Worm (Caenorhabditis elegans) whole organism, mixed stage, embryonic: ENCODE data around the gene T23F11.11.

Experiments
- M03D4.4 ChIP-seq: sonication (generic microtip); optimal IDR thresholded peaks from 2 replicates; lab custom pipeline; 2017; ENCODE audit warnings: mild to moderate bottlenecking, missing genetic modification characterization, missing compliant biosample characterization
- blmp-1 ChIP-seq: fragments of 150-350 bp; optimal IDR thresholded peaks from 2 replicates; lab custom pipeline; 2014; ENCODE audit warnings: missing biosample characterization, missing genetic modification characterization
- ceh-39 ChIP-seq: fragments of 150-350 bp; optimal IDR thresholded peaks from 2 replicates; lab custom pipeline; 2014; ENCODE audit warnings: missing biosample characterization, missing genetic modification characterization
- ceh-43 ChIP-seq: fragments of 200-800 bp; sonication (Bioruptor generic); optimal IDR thresholded peaks from 2 replicates; lab custom pipeline; 2018; ENCODE audit warnings: mild to moderate bottlenecking, missing genetic modification characterization, moderate library complexity, missing compliant biosample characterization
- ceh-83 ChIP-seq: fragments of 200-800 bp; sonication (Bioruptor generic); optimal IDR thresholded peaks from 2 replicates; lab custom pipeline; 2018; ENCODE audit warnings: mild to moderate bottlenecking, missing genetic modification characterization, missing compliant biosample characterization
- cnd-1 ChIP-seq: fragments of 200-800 bp; sonication (Bioruptor generic); optimal IDR thresholded peaks from 2 replicates; lab custom pipeline; 2018; ENCODE audit warnings: mild to moderate bottlenecking, missing genetic modification characterization, missing compliant biosample characterization
- drap-1 ChIP-seq: fragments of 200-800 bp; sonication (Bioruptor generic); optimal IDR thresholded peaks from 3 replicates; lab custom pipeline; 2018; ENCODE audit warnings: mild to moderate bottlenecking, missing genetic modification characterization, missing compliant biosample characterization
- elt-1 ChIP-seq: sonication (generic microtip); optimal IDR thresholded peaks from 2 replicates; lab custom pipeline; 2017; ENCODE audit warnings: missing genetic modification characterization, mild to moderate bottlenecking, missing compliant biosample characterization, antibody characterized with exemption, moderate library complexity, borderline replicate concordance; ENCODE audit not compliant: insufficient read depth
- elt-3 ChIP-seq: fragments of 150-350 bp; optimal IDR thresholded peaks from 2 replicates; lab custom pipeline; 2014; ENCODE audit warnings: missing biosample characterization, missing genetic modification characterization
- flh-1 ChIP-seq: fragments of 200-800 bp; sonication (Bioruptor generic); optimal IDR thresholded peaks from 2 replicates; lab custom pipeline; 2018; ENCODE audit warnings: mild to moderate bottlenecking, missing genetic modification characterization, moderate library complexity, missing compliant biosample characterization
- ham-2 ChIP-seq: fragments of 200-800 bp; sonication (Bioruptor generic); optimal IDR thresholded peaks from 2 replicates; lab custom pipeline; 2018; ENCODE audit warnings: mild to moderate bottlenecking, missing genetic modification characterization, missing compliant biosample characterization
- hlh-1 ChIP-seq: fragments of 150-350 bp; optimal IDR thresholded peaks from 2 replicates; lab custom pipeline; 2014; ENCODE audit warnings: missing biosample characterization, missing genetic modification reagents, missing genetic modification characterization
- lin-13 ChIP-seq: fragments of 150-350 bp; optimal IDR thresholded peaks from 2 replicates; lab custom pipeline; 2014; ENCODE audit warnings: missing biosample characterization, missing genetic modification characterization
- lin-32 ChIP-seq: fragments of 200-800 bp; sonication (Bioruptor generic); optimal IDR thresholded peaks from 2 replicates; lab custom pipeline; 2018; ENCODE audit warnings: mild to moderate bottlenecking, missing genetic modification characterization, missing compliant biosample characterization
- lsy-2 ChIP-seq: fragments of 150-350 bp; optimal IDR thresholded peaks from 2 replicates; lab custom pipeline; 2014; ENCODE audit warnings: missing biosample characterization, missing genetic modification characterization
- mab-5 ChIP-seq: fragments of 150-350 bp; optimal IDR thresholded peaks from 2 replicates; lab custom pipeline; 2014; ENCODE audit warnings: missing biosample characterization, missing genetic modification characterization
- mep-1 ChIP-seq: fragments of 150-350 bp; optimal IDR thresholded peaks from 2 replicates; lab custom pipeline; 2017; ENCODE audit warnings: missing biosample characterization, missing genetic modification reagents, missing genetic modification characterization, inconsistent platforms
- mls-2 ChIP-seq: sonication (generic microtip); optimal IDR thresholded peaks from 2 replicates; lab custom pipeline; 2016; ENCODE audit warnings: mild to moderate bottlenecking, missing genetic modification characterization, moderate library complexity, missing compliant biosample characterization
- nhr-12 ChIP-seq: fragments of 150-350 bp; optimal IDR thresholded peaks from 2 replicates; lab custom pipeline; 2014; ENCODE audit warnings: missing biosample characterization, missing genetic modification characterization
- nhr-2 ChIP-seq: fragments of 150-350 bp; optimal IDR thresholded peaks from 2 replicates; lab custom pipeline; 2014; ENCODE audit warnings: missing biosample characterization, missing genetic modification characterization
- nhr-237 ChIP-seq: fragments of 150-350 bp; optimal IDR thresholded peaks from 2 replicates; lab custom pipeline; 2014; ENCODE audit warnings: missing biosample characterization, missing genetic modification characterization
- nhr-28 ChIP-seq: fragments of 150-350 bp; optimal IDR thresholded peaks from 2 replicates; lab custom pipeline; 2014; ENCODE audit warnings: missing biosample characterization, missing genetic modification characterization
- nhr-76 ChIP-seq: sonication (generic microtip); optimal IDR thresholded peaks from 2 replicates; lab custom pipeline; 2017; ENCODE audit warnings: missing biosample characterization, missing genetic modification characterization
- pha-4 ChIP-seq: fragments of 150-350 bp; optimal IDR thresholded peaks from 2 replicates; lab custom pipeline; 2018; ENCODE audit warnings: missing biosample characterization, missing genetic modification reagents, missing genetic modification characterization
- sem-2 ChIP-seq: fragments of 200-800 bp; sonication (Bioruptor generic); optimal IDR thresholded peaks from 2 replicates; lab custom pipeline; 2018; ENCODE audit warnings: mild to moderate bottlenecking, missing genetic modification characterization, missing compliant biosample characterization
- snpc-4 ChIP-seq: fragments of 150-350 bp; optimal IDR thresholded peaks from 2 replicates; lab custom pipeline; 2014; ENCODE audit warnings: missing biosample characterization, missing genetic modification characterization
- sptf-1 ChIP-seq: sonication (generic microtip); optimal IDR thresholded peaks from 2 replicates; lab custom pipeline; 2017; ENCODE audit warnings: mild to moderate bottlenecking, missing genetic modification characterization, moderate library complexity, missing compliant biosample characterization
- tbx-8 ChIP-seq: fragments of 200-800 bp; sonication (Bioruptor generic); optimal IDR thresholded peaks from 2 replicates; lab custom pipeline; 2018; ENCODE audit warnings: mild to moderate bottlenecking, missing genetic modification characterization, moderate library complexity, missing compliant biosample characterization
- unc-120 ChIP-seq: sonication (generic microtip); optimal IDR thresholded peaks from 2 replicates; lab custom pipeline; 2017; ENCODE audit warnings: missing genetic modification characterization, missing compliant biosample characterization; ENCODE audit not compliant: poor library complexity, severe bottlenecking
- unc-39 ChIP-seq: fragments of 150-350 bp; optimal IDR thresholded peaks from 2 replicates; lab custom pipeline; 2014; ENCODE audit warnings: missing biosample characterization, missing genetic modification characterization
- unc-62 ChIP-seq: fragments of 150-350 bp; optimal IDR thresholded peaks from 2 replicates; lab custom pipeline; 2014; ENCODE audit warnings: missing biosample characterization, missing genetic modification reagents, missing genetic modification characterization
- zip-8 ChIP-seq: fragments of 150-350 bp; optimal IDR thresholded peaks from 2 replicates; lab custom pipeline; 2014; ENCODE audit warnings: missing biosample characterization, missing genetic modification characterization
- ztf-11 ChIP-seq: fragments of 150-350 bp; optimal IDR thresholded peaks from 2 replicates; lab custom pipeline; 2014; ENCODE audit warnings: missing biosample characterization, missing genetic modification characterization

The T23F11.11 gene

ce11 chrIII:4705207-4705606 is 33.8 kb upstream of the T23F11.11 start, which contains the start of gene pgap-2:
Gene pgap-2 (plus strand): TSS chrIII:4705507.
- no peak for TF ChIP-seq zip-8 (tag; lab: Kevin White, UChicago)
- TF ChIP-seq pha-4 = no peak
- TF ChIP-seq M03D4.4 = no peak
- no peak for TF ChIP-seq ham-2 (GFP tag; lab: Kevin White, UChicago)
- no peak for TF ChIP-seq cnd-1 (tag; lab: Kevin White, UChicago)
- no peak for TF ChIP-seq elt-3 (tag; lab: Kevin White, UChicago)
- no peak for TF ChIP-seq ztf-11
- no peak for TF ChIP-seq unc-39

ce11 chrIII:4703932-4704454 is 32.6 kb upstream of the T23F11.11 start, which contains the start of the genes clp-2 and mrpl-16:
Gene clp-2 (minus strand): TSS chrIII:4704025.
Gene mrpl-16 (plus strand): TSS chrIII:4704404.
- TF ChIP-seq nhr-28 (tag; lab: Kevin White, UChicago) (no peak), unc-62 (GFP tag; lab: Kevin White, UChicago) (no peak), flh-1 (no peak), mep-1 (no peak), hlh-1 (tag; lab: Kevin White, UChicago) (no peak), ham-2 (GFP tag; lab: Kevin White, UChicago) (no peak), drap-1 (no peak), sem-2 (no peak), ceh-83 (GFP tag; lab: Kevin White, UChicago) (no peak), mls-2 (tag; lab: Kevin White, UChicago) (no peak), tbx-8 (GFP tag; lab: Kevin White, UChicago) (no peak), lin-13 (no peak), mab-5 (tag; lab: Kevin White, UChicago) (no peak), nhr-2 (tag; lab: Kevin White, UChicago) (no peak), lin-32 (GFP tag; lab: Kevin White, UChicago) (no peak), elt-1 (no peak), snpc-4 (tag; lab: Kevin White, UChicago) (no peak)

ce11 chrIII:4699922-4700321 is 28.5 kb upstream of the T23F11.11 start, which contains the start of gene sel-13:
Gene sel-13 (minus strand): TSS chrIII:4700224.
- TF ChIP-seq unc-39 (no peak), nhr-76 (tag; lab: Kevin White, UChicago) (no peak), flh-1 (no peak), elt-1 (no peak), cnd-1 (tag; lab: Kevin White, UChicago) (no peak), blmp-1 (no peak), nhr-237 (tag; lab: Kevin White, UChicago) (no peak), lsy-2 (no peak), M03D4.4 (no peak), unc-120 (tag; lab: Kevin White, UChicago) (no peak), tbx-8 (GFP tag; lab: Kevin White, UChicago) (no peak), sem-2 (no peak), nhr-12 (tag; lab: Kevin White, UChicago) (no peak), ham-2 (GFP tag; lab: Kevin White, UChicago) (no peak), sptf-1 (tag; lab: Kevin White, UChicago) (no peak), nhr-2 (tag; lab: Kevin White, UChicago) (no peak)
- TF ChIP-seq, all 35 proteins: peak for 0

- TF ChIP-seq pha-4 (no peak), drap-1 (no peak), mep-1 (no peak), sem-2 (no peak), unc-39 (no peak), mab-5 (tag; lab: Kevin White, UChicago) (no peak)
Measured at ce11 chrIII:4697819-4698218, 26.4 kb upstream of the T23F11.11 start, which contains the start of gene dnj-18. Gene dnj-18 (plus strand): TSS chrIII:4698119.

- TF ChIP-seq lin-13 (no peak), ceh-39 (tag; lab: Kevin White, UChicago) (no peak), mep-1 (no peak), zip-8 (tag; lab: Kevin White, UChicago) (no peak), nhr-237 (tag; lab: Kevin White, UChicago) (no peak), ceh-43 (no peak), tbx-8 (GFP tag; lab: Kevin White, UChicago) (no peak), lsy-2 (no peak), nhr-12 (tag; lab: Kevin White, UChicago) (no peak), sptf-1 (tag; lab: Kevin White, UChicago) (no peak), elt-3 (tag; lab: Kevin White, UChicago) (no peak), flh-1 (no peak), ztf-11 (no peak), M03D4.4 (no peak), snpc-4 (tag; lab: Kevin White, UChicago) (no peak), nhr-28 (tag; lab: Kevin White, UChicago) (no peak)
Measured at ce11 chrIII:4696903-4697302, 25.5 kb upstream of the T23F11.11 start.
